Worm (Caenorhabditis elegans): ENCODE measurements around the gene C25E10.5.

The C25E10.5 gene

DNA sequence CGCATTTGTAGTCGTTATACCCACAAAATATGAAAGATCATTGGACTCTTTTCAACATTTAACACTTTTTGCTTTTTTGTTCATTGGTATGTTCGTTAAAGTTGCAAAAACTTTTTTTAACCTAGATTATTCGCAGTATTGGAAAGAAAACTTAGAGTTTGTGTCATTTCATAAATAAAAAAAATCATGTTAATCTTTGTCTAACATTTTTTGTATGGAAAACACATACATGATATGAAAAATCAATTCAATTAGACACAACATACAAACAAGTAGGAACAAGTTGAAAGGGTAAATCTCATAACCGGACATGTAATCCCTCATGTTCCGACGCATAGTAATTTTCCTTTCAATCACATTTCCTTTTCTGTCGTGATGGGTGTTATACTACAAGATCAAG is 29.2 kb upstream of the C25E10.5 start, which contains the start of gene F59E11.2:
F59E11.2 (plus strand) TSS at position 301 of the 400 bp plus-strand sequence.
- no peak for TF ChIP-seq gmeb-2 (tag; optimal IDR thresholded peaks at IDR 0.05)
- no peak for TF ChIP-seq zip-5 (tag; optimal IDR thresholded peaks at IDR 0.05)
- no peak for TF ChIP-seq elt-4 (tag; optimal IDR thresholded peaks at IDR 0.05)
- no peak for TF ChIP-seq ahr-1 (tag; optimal IDR thresholded peaks at IDR 0.05)
- no peak for TF ChIP-seq mec-3 (tag; optimal IDR thresholded peaks at IDR 0.05; ENCODE audit: borderline replicate concordance)
- TF ChIP-seq ceh-45 (GFP tag; IDR thresholded peaks at IDR 0.05) = no peak
- no peak for TF ChIP-seq pros-1 (tag; optimal IDR thresholded peaks at IDR 0.05)
- TF ChIP-seq ztf-16 (tag; optimal IDR thresholded peaks at IDR 0.05) = no peak
- TF ChIP-seq pax-1 (tag; optimal IDR thresholded peaks at IDR 0.05) = no peak
- no peak for TF ChIP-seq syd-9 (tag; optimal IDR thresholded peaks at IDR 0.05)
- TF ChIP-seq ceh-14 (tag; optimal IDR thresholded peaks at IDR 0.05) = no peak
- no peak for TF ChIP-seq madf-2 (tag; optimal IDR thresholded peaks at IDR 0.05)
- no peak for TF ChIP-seq fkh-10 (GFP tag; optimal IDR thresholded peaks at IDR 0.05)
- no peak for TF ChIP-seq pag-3 (tag; optimal IDR thresholded peaks at IDR 0.05; ENCODE audit: borderline replicate concordance)
- TF ChIP-seq sox-2 (GFP tag; IDR thresholded peaks at IDR 0.05) = no peak

DNA sequence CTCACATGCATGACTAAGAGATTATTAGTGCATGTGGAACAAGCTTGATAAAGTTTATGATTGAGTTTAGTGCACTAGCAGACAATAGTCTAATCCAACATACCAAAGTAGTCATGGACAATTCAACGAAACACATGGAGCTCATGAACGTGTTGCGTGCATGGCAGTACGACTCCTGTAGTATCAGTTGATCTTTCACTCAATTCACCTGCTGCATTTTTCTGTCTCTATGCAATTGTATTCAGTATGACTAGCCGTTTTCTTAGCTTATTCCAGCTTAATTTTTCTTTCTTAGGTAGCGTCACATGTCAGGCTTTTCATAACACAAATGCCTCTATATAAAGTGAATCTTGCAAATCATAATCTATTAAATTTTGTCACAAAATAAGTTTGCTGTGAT is 27.1 kb upstream of the C25E10.5 start, which contains the start of gene srx-1:
srx-1 (plus strand) TSS at position 382 of the 400 bp plus-strand sequence.
- TF ChIP-seq dmd-4 (tag; optimal IDR thresholded peaks at IDR 0.05; ENCODE audit: borderline replicate concordance) = no peak
- TF ChIP-seq ceh-19 (GFP tag; optimal IDR thresholded peaks at IDR 0.05) = no peak
- TF ChIP-seq ceh-2 (tag; optimal IDR thresholded peaks at IDR 0.05) = no peak
- TF ChIP-seq ceh-9 (tag; optimal IDR thresholded peaks at IDR 0.05) = no peak
- no peak for TF ChIP-seq nhr-11 (tag; optimal IDR thresholded peaks at IDR 0.05)
- no peak for TF ChIP-seq hlh-8 (tag; optimal IDR thresholded peaks at IDR 0.05)
- TF ChIP-seq ceh-18 (tag; optimal IDR thresholded peaks at IDR 0.05) = no peak

ce11 chrV:9005243-9005642 is 25.1 kb upstream of the C25E10.5 start, which contains the start of gene srx-3:
srx-3 (plus strand) TSS chrV:9005543.
- TF ChIP-seq ceh-48 (tag; optimal IDR thresholded peaks at IDR 0.05) = no peak
- TF ChIP-seq nhr-11 (tag; optimal IDR thresholded peaks at IDR 0.05) = no peak
- no peak for TF ChIP-seq eyg-1 (tag; optimal IDR thresholded peaks at IDR 0.05)
- TF ChIP-seq T23F11.4 (GFP tag; optimal IDR thresholded peaks at IDR 0.05) = no peak
- no peak for TF ChIP-seq gmeb-2 (tag; optimal IDR thresholded peaks at IDR 0.05)
- TF ChIP-seq ahr-1 (tag; optimal IDR thresholded peaks at IDR 0.05) = no peak
- TF ChIP-seq lim-6 (tag; optimal IDR thresholded peaks at IDR 0.05) = no peak

- no peak for TF ChIP-seq hlh-13 (GFP tag; optimal IDR thresholded peaks at IDR 0.05)
- TF ChIP-seq F13H6.1 (tag; optimal IDR thresholded peaks at IDR 0.05) = no peak
- no peak for TF ChIP-seq ceh-22 (tag; optimal IDR thresholded peaks at IDR 0.05)
- no peak for TF ChIP-seq hlh-6 (tag; optimal IDR thresholded peaks at IDR 0.05)
- TF ChIP-seq lin-11 (tag; optimal IDR thresholded peaks at IDR 0.05) = no peak
Observed at ce11 chrV:9009175-9009574, 21.2 kb upstream of the C25E10.5 start, which contains the start of gene srx-2. srx-2 (plus strand) TSS chrV:9009475.

DNA sequence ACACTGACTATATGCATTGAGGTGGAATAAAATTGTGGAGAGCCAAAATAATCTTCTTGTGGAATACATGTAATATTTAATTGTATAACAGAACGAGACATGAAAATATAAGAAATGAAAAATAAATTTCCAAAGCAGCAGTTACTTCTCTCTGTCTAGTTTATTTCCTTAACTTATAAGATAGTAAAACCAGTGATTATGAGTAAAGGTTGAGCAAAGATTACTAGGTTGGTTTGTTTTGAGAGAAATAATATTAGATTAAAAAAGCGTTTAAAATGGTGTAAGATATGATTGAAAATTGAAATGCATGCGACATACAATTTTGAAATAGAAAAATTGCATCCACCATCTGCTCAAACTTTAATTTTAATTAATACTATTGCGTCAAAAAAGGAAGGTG is 16.6 kb upstream of the C25E10.5 start, which contains the start of gene srh-201:
srh-201 (minus strand) TSS at position 101 of the 400 bp plus-strand sequence.
- TF ChIP-seq zip-5 (tag; optimal IDR thresholded peaks at IDR 0.05) = no peak
- TF ChIP-seq fkh-10 (GFP tag; optimal IDR thresholded peaks at IDR 0.05) = no peak
- no peak for TF ChIP-seq lim-6 (tag; optimal IDR thresholded peaks at IDR 0.05)
- TF ChIP-seq C38D4.7 (GFP tag; optimal IDR thresholded peaks at IDR 0.05) = no peak
- TF ChIP-seq ceh-31 (tag; optimal IDR thresholded peaks at IDR 0.05) = no peak
- TF ChIP-seq hlh-30 (tag; optimal IDR thresholded peaks at IDR 0.05; ENCODE audit: insufficient read depth) = no peak
- TF ChIP-seq odd-2 (tag; optimal IDR thresholded peaks at IDR 0.05) = no peak
- TF ChIP-seq ceh-22 (tag; optimal IDR thresholded peaks at IDR 0.05) = no peak
- TF ChIP-seq unc-42 (tag; optimal IDR thresholded peaks at IDR 0.05) = no peak
- TF ChIP-seq dve-1 (tag; optimal IDR thresholded peaks at IDR 0.05) = no peak
- TF ChIP-seq sox-4 (tag; optimal IDR thresholded peaks at IDR 0.05) = no peak
- TF ChIP-seq unc-55 (GFP tag; optimal IDR thresholded peaks at IDR 0.05) = no peak
- no peak for TF ChIP-seq hlh-15 (tag; optimal IDR thresholded peaks at IDR 0.05)
- TF ChIP-seq pat-9 (tag; optimal IDR thresholded peaks at IDR 0.05) = no peak
- no peak for TF ChIP-seq ceh-34 (tag; optimal IDR thresholded peaks at IDR 0.05)
- TF ChIP-seq ceh-19 (GFP tag; optimal IDR thresholded peaks at IDR 0.05) = no peak
- no peak for TF ChIP-seq T23F11.4 (GFP tag; optimal IDR thresholded peaks at IDR 0.05)
